Worm (Caenorhabditis elegans): ENCODE results near the gene btb-8.

btb-8 gene

ce11 chrII:1728253-1728652, 5.7 kb downstream of the btb-8 start, which contains the start of gene btb-9:
TSS of gene btb-9 (plus strand) at chrII:1728506.
- TF ChIP-seq nhr-129 (tag; optimal IDR thresholded peaks at IDR 0.05) (no peak), nhr-25 (tag; optimal IDR thresholded peaks at IDR 0.05) (no peak), blmp-1 (tag; optimal IDR thresholded peaks at IDR 0.05; ENCODE audit: insufficient read depth) (no peak), ceh-82 (tag; optimal IDR thresholded peaks at IDR 0.05) (no peak), fos-1 (tag; optimal IDR thresholded peaks at IDR 0.05) (peak; percentile 87), Y55F3AM.14 (GFP tag; optimal IDR thresholded peaks at IDR 0.05) (no peak), elt-3 (tag; optimal IDR thresholded peaks at IDR 0.05) (no peak), crh-2 (tag; optimal IDR thresholded peaks at IDR 0.05) (peak; percentile 41), elt-1 (tag; optimal IDR thresholded peaks at IDR 0.05) (no peak), mbf-1 (tag; optimal IDR thresholded peaks at IDR 0.05) (no peak), ama-1 (optimal IDR thresholded peaks at IDR 0.05) (no peak), sma-9 (GFP tag; optimal IDR thresholded peaks at IDR 0.05) (no peak), sma-9 (tag; optimal IDR thresholded peaks at IDR 0.05) (no peak), F13H6.1 (tag; optimal IDR thresholded peaks at IDR 0.05) (no peak), nhr-12 (tag; optimal IDR thresholded peaks at IDR 0.05) (no peak)

- TF ChIP-seq nhr-77 (tag; optimal IDR thresholded peaks at IDR 0.05) (no peak), elt-1 (tag; optimal IDR thresholded peaks at IDR 0.05) (no peak), snpc-4 (tag; optimal IDR thresholded peaks at IDR 0.05) (no peak), sma-3 (GFP tag; optimal IDR thresholded peaks at IDR 0.05) (no peak), ztf-1 (GFP tag; conservative IDR thresholded peaks at IDR 0.05) (no peak), lin-13 (GFP tag; optimal IDR thresholded peaks at IDR 0.05) (no peak), egl-27 (tag; optimal IDR thresholded peaks at IDR 0.05) (no peak), sma-9 (GFP tag; optimal IDR thresholded peaks at IDR 0.05) (no peak), sma-9 (tag; optimal IDR thresholded peaks at IDR 0.05) (no peak), ama-1 (optimal IDR thresholded peaks at IDR 0.05) (no peak), skn-1 (tag; optimal IDR thresholded peaks at IDR 0.05) (no peak), unc-55 (GFP tag; optimal IDR thresholded peaks at IDR 0.05) (no peak), dmd-4 (tag; optimal IDR thresholded peaks at IDR 0.05) (no peak), ztf-4 (tag; optimal IDR thresholded peaks at IDR 0.05) (no peak), blmp-1 (tag; optimal IDR thresholded peaks at IDR 0.05; ENCODE audit: insufficient read depth) (no peak), nhr-237 (tag; optimal IDR thresholded peaks at IDR 0.05) (no peak)
Observed at ce11 chrII:1730103-1730502, 7.5 kb downstream of the btb-8 start, which contains the start of gene ceh-81. TSS of gene ceh-81 (plus strand) at chrII:1730403.

ce11 chrII:1731932-1732331, 9.4 kb downstream of the btb-8 start, which contains the start of gene ceh-82:
TSS of gene ceh-82 (plus strand) at chrII:1732232.
- no peak for TF ChIP-seq unc-55 (GFP tag; optimal IDR thresholded peaks at IDR 0.05)
- no peak for TF ChIP-seq lin-39 (tag; optimal IDR thresholded peaks at IDR 0.05)
- no peak for TF ChIP-seq nhr-10 (tag; optimal IDR thresholded peaks at IDR 0.05)
- TF ChIP-seq dmd-4 (tag; optimal IDR thresholded peaks at IDR 0.05) = no peak

- no peak for TF ChIP-seq ztf-1 (GFP tag; conservative IDR thresholded peaks at IDR 0.05)
- TF ChIP-seq alr-1 (tag; optimal IDR thresholded peaks at IDR 0.05) = no peak
- no peak for TF ChIP-seq crh-2 (tag; optimal IDR thresholded peaks at IDR 0.05)
- TF ChIP-seq mbf-1 (tag; optimal IDR thresholded peaks at IDR 0.05) = no peak
Observed at ce11 chrII:1735145-1735544, 12.6 kb downstream of the btb-8 start.

ce11 chrII:1736353-1736752, 13.8 kb downstream of the btb-8 start, which contains the start of gene ceh-83:
TSS of gene ceh-83 (minus strand) at chrII:1736533.
- TF ChIP-seq fos-1 (tag; optimal IDR thresholded peaks at IDR 0.05) (peak; percentile 49), nhr-237 (tag; optimal IDR thresholded peaks at IDR 0.05) (no peak)

- no peak for TF ChIP-seq fos-1 (tag; optimal IDR thresholded peaks at IDR 0.05)
- no peak for TF ChIP-seq unc-39 (tag; optimal IDR thresholded peaks at IDR 0.05)
- no peak for TF ChIP-seq nhr-237 (tag; optimal IDR thresholded peaks at IDR 0.05)
- no peak for TF ChIP-seq C34F6.9 (tag; optimal IDR thresholded peaks at IDR 0.05)
- no peak for TF ChIP-seq lsy-2 (tag; optimal IDR thresholded peaks at IDR 0.05)
- no peak for TF ChIP-seq ama-1 (optimal IDR thresholded peaks at IDR 0.05)
- no peak for TF ChIP-seq nhr-6 (tag; optimal IDR thresholded peaks at IDR 0.05)
- TF ChIP-seq mab-5 (tag; optimal IDR thresholded peaks at IDR 0.05) = no peak
Observed at ce11 chrII:1738844-1739243, 16.3 kb downstream of the btb-8 start, which contains the start of the genes irld-9 and irld-33. TSS of gene irld-9 (minus strand) at chrII:1738944. TSS of gene irld-33 (plus strand) at chrII:1739052.
